Worm (Caenorhabditis elegans) whole organism, L3 larva: ENCODE results near the gene Y45G12C.1.

Experiments
- ceh-16 ChIP-seq: sonication (generic microtip); optimal IDR thresholded peaks from 2 replicates; lab custom pipeline; 2017; ENCODE audit warnings: missing biosample characterization, missing genetic modification characterization
- ceh-28 ChIP-seq: fragments of 150-350 bp; optimal IDR thresholded peaks from 2 replicates; lab custom pipeline; 2014; ENCODE audit warnings: missing biosample characterization, missing genetic modification reagents, missing genetic modification characterization
- lin-39 ChIP-seq: fragments of 150-350 bp; optimal IDR thresholded peaks from 2 replicates; lab custom pipeline; 2018; ENCODE audit warnings: missing biosample characterization, missing genetic modification reagents, missing genetic modification characterization
- lsy-12 ChIP-seq: sonication (generic microtip); optimal IDR thresholded peaks from 2 replicates; lab custom pipeline; 2016; ENCODE audit warnings: mild to moderate bottlenecking, missing genetic modification characterization, missing compliant biosample characterization
- mml-1 ChIP-seq: fragments of 150-350 bp; sonication (generic microtip); optimal IDR thresholded peaks from 3 replicates; lab custom pipeline; 2014; ENCODE audit warnings: missing biosample characterization, missing genetic modification characterization
- nfya-1 ChIP-seq: sonication (generic microtip); optimal IDR thresholded peaks from 2 replicates; lab custom pipeline; 2017; ENCODE audit warnings: missing genetic modification characterization, mild to moderate bottlenecking, missing compliant biosample characterization, antibody characterized with exemption, moderate library complexity; ENCODE audit not compliant: insufficient read depth
- nhr-28 ChIP-seq: fragments of 150-350 bp; optimal IDR thresholded peaks from 2 replicates; lab custom pipeline; 2014; ENCODE audit warnings: missing biosample characterization, missing genetic modification characterization
- nhr-43 ChIP-seq: sonication (generic microtip); optimal IDR thresholded peaks from 2 replicates; lab custom pipeline; 2016; ENCODE audit warnings: mild to moderate bottlenecking, missing genetic modification characterization, missing compliant biosample characterization; ENCODE audit not compliant: poor library complexity, severe bottlenecking
- unc-62 ChIP-seq: fragments of 150-350 bp; sonication (generic microtip); optimal IDR thresholded peaks from 4 replicates; lab custom pipeline; 2014; ENCODE audit warnings: missing biosample characterization, missing genetic modification reagents, missing genetic modification characterization

DNA sequence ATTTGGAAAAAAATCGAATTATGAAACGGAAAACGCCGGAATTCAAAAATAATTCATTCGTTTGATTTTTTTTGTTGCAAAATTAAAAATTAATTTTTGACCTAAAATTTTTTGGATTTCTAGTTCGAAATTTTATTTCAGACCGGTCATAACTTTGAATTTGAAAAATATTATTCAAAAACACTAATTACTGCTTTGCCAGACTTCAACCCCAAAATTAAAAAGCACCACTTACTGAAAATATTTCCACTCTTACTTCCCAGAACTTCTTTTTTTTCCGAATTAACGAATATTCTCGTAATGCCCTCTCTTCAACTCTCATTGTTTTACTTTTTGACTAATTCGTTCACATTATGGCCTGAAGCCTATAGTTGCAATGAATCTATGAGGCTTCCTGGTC, 12.1 kb downstream of the Y45G12C.1 start, which contains the start of gene srt-4:
- TF ChIP-seq unc-62 (GFP tag; lab: Kevin White, UChicago), result no peak
- no peak for TF ChIP-seq mml-1 (tag; lab: Kevin White, UChicago)
- no peak for TF ChIP-seq ceh-16 (tag; lab: Kevin White, UChicago)
- TF ChIP-seq nhr-43 (tag; lab: Kevin White, UChicago), result no peak
- TF ChIP-seq lsy-12 (tag; lab: Kevin White, UChicago), result no peak
- no peak for TF ChIP-seq nhr-28 (tag; lab: Kevin White, UChicago)
- no peak for TF ChIP-seq ceh-28 (tag; lab: Kevin White, UChicago)
- TF ChIP-seq lin-39 (tag; lab: Kevin White, UChicago), result no peak
- no peak for TF ChIP-seq nfya-1 (tag; lab: Kevin White, UChicago)
